Fruit fly (Drosophila melanogaster): ENCODE data around the gene Tti1.

Tti1 gene

dm6 chr3R:9701148-9701703 is 53.3 kb downstream of the Tti1 start:
- no peak for TF ChIP-seq CG14711 (tag; optimal IDR thresholded peaks at IDR 0.05)
- no peak for TF ChIP-seq CG7101 (tag; optimal IDR thresholded peaks at IDR 0.05)
- TF ChIP-seq tj (GFP tag; optimal IDR thresholded peaks at IDR 0.05): no peak
- TF ChIP-seq cnc (optimal IDR thresholded peaks at IDR 0.05): no peak
- TF ChIP-seq CG1620 (GFP tag; optimal IDR thresholded peaks at IDR 0.05): peak; percentile 10
- TF ChIP-seq ovo (GFP tag; optimal IDR thresholded peaks at IDR 0.05): no peak
- TF ChIP-seq cic (GFP tag; optimal IDR thresholded peaks at IDR 0.05): peak; percentile 33
- TF ChIP-seq CG7045 (GFP tag; optimal IDR thresholded peaks at IDR 0.05): no peak
- TF ChIP-seq CG33017 (tag; optimal IDR thresholded peaks at IDR 0.05): no peak
- no peak for TF ChIP-seq CG11617 (GFP tag; optimal IDR thresholded peaks at IDR 0.05)
- peak; percentile 45 for TF ChIP-seq CG12768 (GFP tag; optimal IDR thresholded peaks at IDR 0.05)
- TF ChIP-seq toe (GFP tag; optimal IDR thresholded peaks at IDR 0.05): no peak
- TF ChIP-seq CG5204 (GFP tag; optimal IDR thresholded peaks at IDR 0.05): no peak
- TF ChIP-seq kay (GFP tag; ENCODE audit: borderline replicate concordance): no peak
